Worm (Caenorhabditis elegans): ENCODE data around the gene R53.4.

R53.4 gene

DNA sequence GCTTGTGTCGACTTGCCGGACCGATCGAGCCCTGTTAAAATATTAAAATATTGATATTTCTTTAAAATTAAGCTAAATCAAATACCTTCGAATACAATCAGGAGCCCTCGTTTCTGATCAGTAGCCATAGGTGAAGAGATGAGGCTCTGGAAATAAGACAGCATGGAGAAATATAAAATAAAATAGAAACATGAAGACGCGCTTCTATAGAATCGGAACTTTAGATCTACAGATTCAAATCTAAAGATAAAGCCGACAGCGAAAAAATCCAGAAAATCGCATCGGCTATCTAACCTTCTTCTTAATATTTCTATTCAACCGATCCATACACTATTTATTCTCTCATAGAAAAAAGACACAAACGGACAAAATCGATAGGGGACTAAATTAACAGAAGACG is 895 bp downstream of the R53.4 start, which contains the start of gene dtmk-1:
Gene dtmk-1, minus strand, starts transcription at position 146 of the 400 bp plus-strand sequence.
- TF ChIP-seq elt-2 (tag; optimal IDR thresholded peaks at IDR 0.05) (peak; percentile 4), fkh-4 (tag; optimal IDR thresholded peaks at IDR 0.05; ENCODE audit: borderline replicate concordance) (no peak), unc-30 (tag; optimal IDR thresholded peaks at IDR 0.05) (no peak), mep-1 (tag; optimal IDR thresholded peaks at IDR 0.05) (no peak), nhr-11 (tag; optimal IDR thresholded peaks at IDR 0.05) (no peak), lin-14 (GFP tag; optimal IDR thresholded peaks at IDR 0.05) (no peak), jun-1 (tag; optimal IDR thresholded peaks at IDR 0.05) (no peak), nhr-19 (GFP tag; conservative IDR thresholded peaks at IDR 0.05) (no peak), swsn-7 (tag; optimal IDR thresholded peaks at IDR 0.05) (no peak), unc-86 (tag; optimal IDR thresholded peaks at IDR 0.05) (no peak), hpl-2 (GFP tag; optimal IDR thresholded peaks at IDR 0.05) (no peak), nhr-90 (tag; optimal IDR thresholded peaks at IDR 0.05; ENCODE audit: poor library complexity) (peak; percentile 3), dsc-1 (tag; optimal IDR thresholded peaks at IDR 0.05) (no peak), tlp-1 (tag; optimal IDR thresholded peaks at IDR 0.05) (no peak), fkh-8 (tag; optimal IDR thresholded peaks at IDR 0.05) (no peak), ztf-4 (tag; optimal IDR thresholded peaks at IDR 0.05) (no peak), ztf-11 (tag; optimal IDR thresholded peaks at IDR 0.05) (no peak), unc-62 (GFP tag; optimal IDR thresholded peaks at IDR 0.05) (no peak), mdl-1 (tag; optimal IDR thresholded peaks at IDR 0.05) (no peak), lin-13 (GFP tag; optimal IDR thresholded peaks at IDR 0.05) (no peak), rnt-1 (tag; optimal IDR thresholded peaks at IDR 0.05) (no peak), ceh-8 (GFP tag; optimal IDR thresholded peaks at IDR 0.05) (no peak), egl-13 (tag; optimal IDR thresholded peaks at IDR 0.05) (no peak), vab-15 (tag; optimal IDR thresholded peaks at IDR 0.05) (no peak), nhr-85 (tag) (peak; percentile 57), unc-130 (tag; optimal IDR thresholded peaks at IDR 0.05) (no peak), alr-1 (tag; optimal IDR thresholded peaks at IDR 0.05; ENCODE audit: borderline replicate concordance) (no peak), pqm-1 (tag; optimal IDR thresholded peaks at IDR 0.05) (no peak), C16A3.4 (tag; optimal IDR thresholded peaks at IDR 0.05) (no peak), aly-2 (tag; optimal IDR thresholded peaks at IDR 0.05) (no peak), efl-1 (optimal IDR thresholded peaks at IDR 0.05) (no peak), efl-1 (GFP tag; optimal IDR thresholded peaks at IDR 0.05 in 1 of 2) (peak in 1 of 2 experiments; percentile 86), egl-27 (tag; optimal IDR thresholded peaks at IDR 0.05) (no peak)

DNA sequence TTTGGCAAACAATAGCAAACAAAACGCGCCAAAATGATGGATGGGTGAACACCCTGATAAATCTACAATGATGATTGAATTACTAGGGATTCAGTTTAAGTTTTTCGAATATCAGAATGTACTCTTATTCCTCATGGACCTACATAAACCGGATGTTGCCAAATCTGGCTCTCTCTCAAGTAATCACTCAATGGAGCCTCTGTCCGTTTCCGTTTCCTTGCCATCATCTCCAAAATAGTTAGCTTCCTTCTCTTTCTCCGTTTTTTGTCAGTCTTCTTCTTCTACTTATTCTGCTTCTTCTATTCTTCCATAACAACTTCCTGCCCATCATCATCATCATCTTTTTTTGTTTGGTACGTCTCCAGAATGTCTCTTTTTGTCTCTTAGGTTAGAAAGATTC is 2.5 kb downstream of the R53.4 start:
- TF ChIP-seq unc-98 (GFP tag; IDR thresholded peaks at IDR 0.05) (no peak), tbx-2 (tag; optimal IDR thresholded peaks at IDR 0.05) (peak; percentile 37)

DNA sequence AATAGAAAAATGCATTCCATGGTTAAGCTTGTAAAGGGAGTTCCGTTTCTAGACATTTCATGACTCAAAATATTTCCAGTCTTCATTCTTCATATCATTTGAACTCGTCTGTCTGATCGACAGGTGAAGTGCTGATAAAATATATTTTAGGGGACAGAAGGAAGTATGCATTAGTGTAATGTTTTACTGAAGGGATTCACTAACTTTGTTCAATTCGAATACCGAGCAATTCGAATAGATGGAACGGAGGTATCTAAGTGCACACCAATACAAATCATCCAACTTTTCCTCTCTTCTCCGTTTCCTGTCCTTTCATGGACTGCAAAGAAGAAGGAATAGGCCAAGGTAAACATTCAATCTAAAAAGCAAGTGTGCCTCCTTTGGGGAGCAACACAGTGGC is 4.0 kb downstream of the R53.4 start:
- TF ChIP-seq nhr-12 (tag; optimal IDR thresholded peaks at IDR 0.05) (no peak), pqm-1 (tag; optimal IDR thresholded peaks at IDR 0.05) (no peak), lin-15B (tag; optimal IDR thresholded peaks at IDR 0.05) (no peak), grh-1 (GFP tag; IDR thresholded peaks at IDR 0.05) (no peak), ceh-8 (GFP tag; optimal IDR thresholded peaks at IDR 0.05) (no peak), vab-15 (tag; optimal IDR thresholded peaks at IDR 0.05) (no peak), mdl-1 (tag; optimal IDR thresholded peaks at IDR 0.05) (no peak), nhr-90 (tag; optimal IDR thresholded peaks at IDR 0.05; ENCODE audit: poor library complexity) (no peak), nhr-71 (tag; optimal IDR thresholded peaks at IDR 0.05) (no peak), mab-9 (GFP tag; IDR thresholded peaks at IDR 0.05) (no peak), mef-2 (tag; optimal IDR thresholded peaks at IDR 0.05) (no peak), sup-37 (GFP tag; optimal IDR thresholded peaks at IDR 0.05) (no peak)

Measured in whole organism, L1 larva.